Worm (Caenorhabditis elegans): Measurements from ENCODE around the gene M163.11.

ce11 chrX:14435648-14436155 lies 43.5 kb upstream of the M163.11 start:
- no peak for TF ChIP-seq lin-15B (tag; optimal IDR thresholded peaks at IDR 0.05)
- no peak for TF ChIP-seq egl-27 (tag; optimal IDR thresholded peaks at IDR 0.05)
- no peak for TF ChIP-seq ceh-82 (tag; optimal IDR thresholded peaks at IDR 0.05)
- no peak for TF ChIP-seq ama-1 (optimal IDR thresholded peaks at IDR 0.05)
- TF ChIP-seq snpc-4 (tag; optimal IDR thresholded peaks at IDR 0.05): no peak
- no peak for TF ChIP-seq jun-1 (tag; optimal IDR thresholded peaks at IDR 0.05)
- no peak for TF ChIP-seq nhr-43 (tag; optimal IDR thresholded peaks at IDR 0.05; ENCODE audit: poor library complexity, severe bottlenecking)
- no peak for TF ChIP-seq ztf-11 (tag; optimal IDR thresholded peaks at IDR 0.05)
- no peak for TF ChIP-seq lin-39 (tag; optimal IDR thresholded peaks at IDR 0.05)
